Worm (Caenorhabditis elegans) whole organism, L4 larva: ENCODE measurements around the gene C30G12.1.

ENCODE experiments used
- D1046.2 ChIP-seq: fragments of 200-800 bp; sonication (Bioruptor generic); IDR thresholded peaks from 2 replicates; pipeline ENCODE4 v1.3.6; 2022; ENCODE audit warnings: missing genetic modification characterization, missing compliant biosample characterization
- F10B5.3 ChIP-seq: sonication (generic microtip); optimal IDR thresholded peaks from 2 replicates; lab custom pipeline; 2016; ENCODE audit warnings: mild to moderate bottlenecking, missing genetic modification characterization, missing compliant biosample characterization
- F44E2.7 ChIP-seq: fragments of 200-800 bp; sonication (Bioruptor generic); IDR thresholded peaks from 2 replicates; pipeline ENCODE4 v2.1.2; 2022; ENCODE audit warnings: missing genetic modification characterization, missing compliant biosample characterization
- F49E8.2 ChIP-seq: sonication (generic microtip); optimal IDR thresholded peaks from 2 replicates; lab custom pipeline; 2016; ENCODE audit warnings: missing compliant biosample characterization, mild to moderate bottlenecking, missing genetic modification characterization, borderline replicate concordance
- T20F7.1 ChIP-seq: fragments of 200-800 bp; sonication (Bioruptor generic); optimal IDR thresholded peaks from 2 replicates; lab custom pipeline; 2018; ENCODE audit warnings: mild to moderate bottlenecking, missing genetic modification characterization, missing compliant biosample characterization
- Y105C5A.15 ChIP-seq: fragments of 200-800 bp; sonication (Bioruptor generic); IDR thresholded peaks from 2 replicates; pipeline ENCODE4 v1.3.6; 2022; ENCODE audit warnings: missing genetic modification characterization, missing compliant biosample characterization
- Y5F2A.4 ChIP-seq: fragments of 200-800 bp; sonication (Bioruptor generic); optimal IDR thresholded peaks from 2 replicates; lab custom pipeline; 2018; ENCODE audit warnings: mild to moderate bottlenecking, missing genetic modification characterization, missing compliant biosample characterization
- Y75B8A.6 ChIP-seq: fragments of 200-800 bp; sonication (Bioruptor generic); IDR thresholded peaks from 2 replicates; pipeline ENCODE4 v1.3.6; 2022; ENCODE audit warnings: missing genetic modification reagents, missing genetic modification characterization, missing compliant biosample characterization
- ZK337.2 ChIP-seq: fragments of 200-800 bp; sonication (Bioruptor generic); IDR thresholded peaks from 2 replicates; pipeline ENCODE4 v1.3.6; 2022; ENCODE audit warnings: missing genetic modification reagents, missing genetic modification characterization, missing compliant biosample characterization
- ZK546.5 ChIP-seq, 2 experiments: sonication (generic microtip); optimal IDR thresholded peaks; 2 replicates each; lab custom pipeline; 2017; ENCODE audit warnings: missing biosample characterization in 2 of 2, missing genetic modification characterization in 2 of 2
- aha-1 ChIP-seq: fragments of 150-350 bp; peaks from one replicate; lab custom pipeline; 2014; ENCODE audit warnings: missing biosample characterization, missing genetic modification characterization
- ceh-20 ChIP-seq: fragments of 200-800 bp; sonication (Bioruptor generic); IDR thresholded peaks from 2 replicates; pipeline ENCODE4 v1.3.6; 2022; ENCODE audit warnings: missing genetic modification reagents, missing genetic modification characterization, missing compliant biosample characterization
- ceh-28 ChIP-seq: fragments of 150-350 bp; optimal IDR thresholded peaks from 2 replicates; lab custom pipeline; 2014; ENCODE audit warnings: missing biosample characterization, missing genetic modification reagents, missing genetic modification characterization
- ceh-32 ChIP-seq: sonication (generic microtip); optimal IDR thresholded peaks from 2 replicates; lab custom pipeline; 2016; ENCODE audit warnings: mild to moderate bottlenecking, missing genetic modification characterization, missing compliant biosample characterization; ENCODE audit not compliant: poor library complexity
- ceh-82 ChIP-seq: sonication (generic microtip); optimal IDR thresholded peaks from 2 replicates; lab custom pipeline; 2017; ENCODE audit warnings: missing biosample characterization, missing genetic modification characterization
- ces-1 ChIP-seq: fragments of 150-350 bp; sonication (generic microtip); optimal IDR thresholded peaks from 4 replicates; lab custom pipeline; 2014; ENCODE audit warnings: missing biosample characterization, missing genetic modification reagents, missing genetic modification characterization
- cey-2 ChIP-seq: sonication (generic microtip); optimal IDR thresholded peaks from 3 replicates; lab custom pipeline; 2017; ENCODE audit warnings: missing genetic modification characterization, mild to moderate bottlenecking, missing compliant biosample characterization, antibody characterized with exemption, borderline replicate concordance; ENCODE audit not compliant: insufficient read depth
- ctbp-1 ChIP-seq: fragments of 200-800 bp; sonication (Bioruptor generic); IDR thresholded peaks from 2 replicates; pipeline ENCODE4 v1.3.6; 2022; ENCODE audit warnings: missing genetic modification reagents, missing genetic modification characterization, missing compliant biosample characterization
- daf-16 ChIP-seq, 3 experiments: sonication (generic microtip); optimal IDR thresholded peaks; 2 replicates each; lab custom pipeline; 2016 to 2017; ENCODE audit warnings: missing genetic modification characterization in 3 of 3, missing genetic modification reagents in 3 of 3, mild to moderate bottlenecking in 2 of 3, missing compliant biosample characterization in 2 of 3, missing biosample characterization in 1 of 3, moderate library complexity in 1 of 3
- dmd-6 ChIP-seq: fragments of 200-800 bp; sonication (Bioruptor generic); IDR thresholded peaks from 2 replicates; pipeline ENCODE4 v1.3.6; 2022; ENCODE audit warnings: missing genetic modification reagents, missing genetic modification characterization, missing compliant biosample characterization
- dve-1 ChIP-seq: sonication (generic microtip); optimal IDR thresholded peaks from 2 replicates; lab custom pipeline; 2017; ENCODE audit warnings: antibody characterized with exemption, mild to moderate bottlenecking, missing genetic modification characterization, missing compliant biosample characterization; ENCODE audit not compliant: insufficient read depth
- egl-43 ChIP-seq: fragments of 200-800 bp; sonication (Bioruptor generic); IDR thresholded peaks from 2 replicates; pipeline ENCODE4 v1.3.6; 2022; ENCODE audit warnings: missing genetic modification reagents, missing genetic modification characterization, missing compliant biosample characterization
- fkh-10 ChIP-seq: fragments of 150-350 bp; optimal IDR thresholded peaks from 2 replicates; lab custom pipeline; 2014; ENCODE audit warnings: missing biosample characterization, missing genetic modification reagents, missing genetic modification characterization
- gei-8 ChIP-seq: fragments of 200-800 bp; sonication (Bioruptor generic); optimal IDR thresholded peaks from 2 replicates; lab custom pipeline; 2018; ENCODE audit warnings: mild to moderate bottlenecking, missing genetic modification characterization, missing compliant biosample characterization
- hif-1 ChIP-seq, 2 experiments: sonication (generic microtip); optimal IDR thresholded peaks; 2 replicates each; lab custom pipeline; 2016 to 2017; ENCODE audit warnings: missing compliant biosample characterization in 2 of 2, missing genetic modification characterization in 2 of 2, missing genetic modification reagents in 2 of 2, missing genotype in 2 of 2, mild to moderate bottlenecking in 1 of 2
- hlh-11 ChIP-seq: fragments of 200-800 bp; sonication (Bioruptor generic); optimal IDR thresholded peaks from 2 replicates; lab custom pipeline; 2018; ENCODE audit warnings: mild to moderate bottlenecking, missing genetic modification characterization, missing compliant biosample characterization
- hlh-30 ChIP-seq: sonication (generic microtip); optimal IDR thresholded peaks from 2 replicates; lab custom pipeline; 2017; ENCODE audit warnings: antibody characterized with exemption, mild to moderate bottlenecking, missing genetic modification characterization, missing compliant biosample characterization; ENCODE audit not compliant: insufficient read depth
- jun-1 ChIP-seq: fragments of 150-350 bp; optimal IDR thresholded peaks from 2 replicates; lab custom pipeline; 2014; ENCODE audit warnings: missing biosample characterization, missing genetic modification reagents, missing genetic modification characterization
- lin-1 ChIP-seq: fragments of 200-800 bp; sonication (Bioruptor generic); IDR thresholded peaks from 2 replicates; pipeline ENCODE4 v1.3.6; 2022; ENCODE audit warnings: missing genetic modification reagents, missing genetic modification characterization, missing compliant biosample characterization
- lin-38 ChIP-seq: fragments of 200-800 bp; sonication (Bioruptor generic); IDR thresholded peaks from 2 replicates; pipeline ENCODE4 v1.3.6; 2022; ENCODE audit warnings: missing genetic modification reagents, missing genetic modification characterization, missing compliant biosample characterization
- madf-5 ChIP-seq, 2 experiments: fragments of 200-800 bp; sonication (Bioruptor generic); IDR thresholded peaks; 2 replicates each; pipeline ENCODE4 v1.3.6; 2022; ENCODE audit warnings: missing compliant biosample characterization in 2 of 2, missing genetic modification characterization in 2 of 2
- mxl-3 ChIP-seq: fragments of 200-800 bp; sonication (Bioruptor generic); optimal IDR thresholded peaks from 2 replicates; lab custom pipeline; 2018; ENCODE audit warnings: mild to moderate bottlenecking, missing genetic modification characterization, missing compliant biosample characterization
- nhr-28 ChIP-seq: fragments of 150-350 bp; optimal IDR thresholded peaks from 2 replicates; lab custom pipeline; 2014; ENCODE audit warnings: missing biosample characterization, missing genetic modification characterization
- nhr-48 ChIP-seq: sonication (generic microtip); optimal IDR thresholded peaks from 2 replicates; lab custom pipeline; 2016; ENCODE audit warnings: mild to moderate bottlenecking, missing genetic modification characterization, missing compliant biosample characterization
- nhr-77 ChIP-seq: fragments of 150-350 bp; optimal IDR thresholded peaks from 2 replicates; lab custom pipeline; 2014; ENCODE audit warnings: missing biosample characterization, missing genetic modification characterization
- php-3 ChIP-seq: fragments of 200-800 bp; sonication (Bioruptor generic); IDR thresholded peaks from 2 replicates; pipeline ENCODE4 v1.3.6; 2022; ENCODE audit warnings: missing genetic modification reagents, missing genetic modification characterization, missing compliant biosample characterization
- pqm-1 ChIP-seq: sonication (generic microtip); optimal IDR thresholded peaks from 2 replicates; lab custom pipeline; 2017; ENCODE audit warnings: missing biosample characterization, missing genetic modification characterization
- rbr-2 ChIP-seq: sonication (generic microtip); optimal IDR thresholded peaks from 2 replicates; lab custom pipeline; 2016; ENCODE audit warnings: missing genotype, missing genetic modification characterization, missing compliant biosample characterization
- saeg-2 ChIP-seq: fragments of 200-800 bp; sonication (Bioruptor generic); IDR thresholded peaks from 2 replicates; pipeline ENCODE4 v1.3.6; 2022; ENCODE audit warnings: missing genetic modification reagents, missing genetic modification characterization, missing compliant biosample characterization
- set-16 ChIP-seq: fragments of 200-800 bp; sonication (Bioruptor generic); IDR thresholded peaks from 2 replicates; pipeline ENCODE4 v1.3.6; 2022; ENCODE audit warnings: missing genetic modification reagents, missing genetic modification characterization, missing compliant biosample characterization
- snpc-1.2 ChIP-seq: fragments of 200-800 bp; sonication (Bioruptor generic); IDR thresholded peaks from 2 replicates; pipeline ENCODE4 v1.3.6; 2022; ENCODE audit warnings: missing genetic modification reagents, missing genetic modification characterization, missing compliant biosample characterization
- spr-3 ChIP-seq: fragments of 200-800 bp; sonication (Bioruptor generic); optimal IDR thresholded peaks from 2 replicates; lab custom pipeline; 2018; ENCODE audit warnings: mild to moderate bottlenecking, missing genetic modification characterization, missing compliant biosample characterization
- tag-97 ChIP-seq: fragments of 200-800 bp; sonication (Bioruptor generic); IDR thresholded peaks from 2 replicates; pipeline ENCODE4 v1.3.6; 2022; ENCODE audit warnings: missing genetic modification characterization, missing compliant biosample characterization
- unc-39 ChIP-seq: sonication (generic microtip); optimal IDR thresholded peaks from 2 replicates; lab custom pipeline; 2017; ENCODE audit warnings: missing biosample characterization, missing genetic modification characterization
- unc-62 ChIP-seq, 3 experiments: fragments of 150-350 bp in 1 of 3; sonication (generic microtip); optimal IDR thresholded peaks in 2 of 3; peaks in 1 of 3; 1 replicate in 1 of 3; 2 replicates in 2 of 3; lab custom pipeline; 2014 to 2017; ENCODE audit warnings: missing biosample characterization in 3 of 3, missing genetic modification characterization in 3 of 3, missing genetic modification reagents in 3 of 3, missing genotype in 1 of 3
- vab-7 ChIP-seq: fragments of 200-800 bp; sonication (Bioruptor generic); IDR thresholded peaks from 2 replicates; pipeline ENCODE4 v1.3.6; 2022; ENCODE audit warnings: missing genetic modification reagents, missing genetic modification characterization, missing compliant biosample characterization
- zag-1 ChIP-seq: fragments of 150-350 bp; optimal IDR thresholded peaks from 2 replicates; lab custom pipeline; 2014; ENCODE audit warnings: missing biosample characterization, missing genetic modification characterization

Gene C30G12.1

DNA sequence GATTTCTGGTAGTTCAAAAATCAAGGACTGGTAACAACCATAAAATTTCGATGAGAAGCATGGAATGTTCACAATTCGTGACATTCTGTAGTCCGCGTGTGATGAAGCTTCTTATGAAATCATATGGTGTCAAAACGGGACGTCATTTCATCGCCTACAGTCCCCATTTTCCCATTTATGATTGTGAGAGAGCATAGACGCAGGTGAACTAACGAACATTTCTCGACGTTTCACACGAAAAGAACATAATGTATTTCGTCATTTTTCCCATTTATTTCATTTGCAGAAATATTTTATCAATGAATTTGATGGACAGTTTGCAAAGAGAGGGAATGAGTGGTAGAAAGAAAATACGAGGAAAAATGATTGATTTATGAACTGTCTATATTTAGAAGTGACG, 12.0 kb upstream of the C30G12.1 start (continued):
- TF ChIP-seq ceh-32 (tag; lab: Kevin White, UChicago) (no peak), spr-3 (GFP tag; lab: Kevin White, UChicago) (no peak), F44E2.7 (GFP tag; lab: Robert Waterston, UW) (no peak), dmd-6 (GFP tag; lab: Robert Waterston, UW) (peak; percentile 90), fkh-10 (GFP tag; lab: Kevin White, UChicago) (no peak), pqm-1 (tag; lab: Kevin White, UChicago) (peak; percentile 20), Y75B8A.6 (GFP tag; lab: Robert Waterston, UW) (no peak), set-16 (GFP tag; lab: Robert Waterston, UW) (no peak), T20F7.1 (no peak), hlh-30 (peak; percentile 53), gei-8 (GFP tag; lab: Kevin White, UChicago) (peak; percentile 9), cey-2 (tag; lab: Kevin White, UChicago) (peak; percentile 10), Y105C5A.15 (GFP tag; lab: Robert Waterston, UW) (no peak), nhr-28 (tag; lab: Kevin White, UChicago) (peak; percentile 78), hif-1 (tag; optimal IDR thresholded peaks at IDR 0.05; lab: Kevin White, UChicago) (peak in 1 of 2 experiments; percentile 40), ceh-20 (GFP tag; lab: Robert Waterston, UW) (peak; percentile 70), Y5F2A.4 (GFP tag; lab: Kevin White, UChicago) (no peak), hlh-11 (tag; lab: Kevin White, UChicago) (peak; percentile 37)

ce11 chrII:7287709-7288108, 11.4 kb upstream of the C30G12.1 start:
- TF ChIP-seq saeg-2 (GFP tag; lab: Robert Waterston, UW) (no peak), ZK337.2 (GFP tag; lab: Robert Waterston, UW) (no peak), madf-5 (GFP tag; IDR thresholded peaks at IDR 0.05; lab: Robert Waterston, UW) (no peak), rbr-2 (tag; lab: Kevin White, UChicago) (no peak), unc-39 (no peak), ces-1 (GFP tag; lab: Kevin White, UChicago) (no peak), php-3 (GFP tag; lab: Robert Waterston, UW) (peak; percentile 97), F44E2.7 (GFP tag; lab: Robert Waterston, UW) (no peak), dmd-6 (GFP tag; lab: Robert Waterston, UW) (peak; percentile 84), nhr-77 (no peak), lin-38 (no peak), egl-43 (GFP tag; lab: Robert Waterston, UW) (no peak), hlh-30 (peak; percentile 83), ceh-20 (GFP tag; lab: Robert Waterston, UW) (peak; percentile 94), zag-1 (tag; lab: Kevin White, UChicago) (no peak), vab-7 (GFP tag; lab: Robert Waterston, UW) (no peak), F10B5.3 (tag; lab: Kevin White, UChicago) (no peak), jun-1 (tag; lab: Kevin White, UChicago) (no peak), ZK546.5 (tag; optimal IDR thresholded peaks at IDR 0.05; lab: Kevin White, UChicago) (no peak), dve-1 (tag; lab: Kevin White, UChicago) (peak; percentile 74), mxl-3 (peak; percentile 42), ceh-82 (no peak), ctbp-1 (GFP tag; lab: Robert Waterston, UW) (no peak), aha-1 (tag; lab: Kevin White, UChicago) (peak; percentile 23), daf-16 (GFP tag; optimal IDR thresholded peaks at IDR 0.05; lab: Kevin White, UChicago) (no peak), daf-16 (tag; optimal IDR thresholded peaks at IDR 0.05; lab: Kevin White, UChicago) (peak; percentile 70), hif-1 (tag; optimal IDR thresholded peaks at IDR 0.05; lab: Kevin White, UChicago) (no peak), nhr-48 (tag; lab: Kevin White, UChicago) (peak; percentile 50), lin-1 (GFP tag; lab: Robert Waterston, UW) (no peak), T20F7.1 (no peak), snpc-1.2 (GFP tag; lab: Robert Waterston, UW) (no peak), F49E8.2 (tag; lab: Kevin White, UChicago) (no peak), Y5F2A.4 (GFP tag; lab: Kevin White, UChicago) (no peak), unc-62 (GFP tag; optimal IDR thresholded peaks at IDR 0.05 in 1 of 2; lab: Kevin White, UChicago) (peak in 1 of 2 experiments; percentile 98), unc-62 (tag; optimal IDR thresholded peaks at IDR 0.05; lab: Kevin White, UChicago) (no peak), D1046.2 (GFP tag; lab: Robert Waterston, UW) (no peak), ceh-28 (tag; lab: Kevin White, UChicago) (no peak), tag-97 (GFP tag; lab: Robert Waterston, UW) (no peak), spr-3 (GFP tag; lab: Kevin White, UChicago) (no peak)
